Fruit fly (Drosophila melanogaster) ovary, adult (tissue): ENCODE data around the gene bcd.

Source experiments
- CG17801 ChIP-seq: fragments of 200-800 bp; optimal IDR thresholded peaks from 2 replicates; lab custom pipeline; 2019; ENCODE audit warnings: missing biosample characterization, mild to moderate bottlenecking, missing genetic modification characterization, moderate library complexity; ENCODE audit not compliant: partially characterized antibody

Gene bcd

dm6 chr3R:6760755-6761647, 1.7 kb upstream of the bcd start:
- no peak for TF ChIP-seq CG17801 (GFP tag; lab: Kevin White, UChicago)

dm6 chr3R:6755454-6755853, 3.8 kb downstream of the bcd start:
- no peak for TF ChIP-seq CG17801 (GFP tag; lab: Kevin White, UChicago)

- no peak for TF ChIP-seq CG17801 (GFP tag; lab: Kevin White, UChicago)
These were observed 4.9 kb downstream of the bcd start, which contains the start of gene zen for dm6 chr3R:6754104-6754951. zen (minus strand) TSS chr3R:6754194.

- TF ChIP-seq CG17801 (GFP tag; lab: Kevin White, UChicago), result no peak
These were observed 7.7 kb downstream of the bcd start for dm6 chr3R:6751467-6752155.

- TF ChIP-seq CG17801 (GFP tag; lab: Kevin White, UChicago), result no peak
These were observed 11.4 kb downstream of the bcd start, which contains the start of gene CG34297 for dm6 chr3R:6747907-6748306. CG34297 (minus strand) TSS chr3R:6748007.

DNA sequence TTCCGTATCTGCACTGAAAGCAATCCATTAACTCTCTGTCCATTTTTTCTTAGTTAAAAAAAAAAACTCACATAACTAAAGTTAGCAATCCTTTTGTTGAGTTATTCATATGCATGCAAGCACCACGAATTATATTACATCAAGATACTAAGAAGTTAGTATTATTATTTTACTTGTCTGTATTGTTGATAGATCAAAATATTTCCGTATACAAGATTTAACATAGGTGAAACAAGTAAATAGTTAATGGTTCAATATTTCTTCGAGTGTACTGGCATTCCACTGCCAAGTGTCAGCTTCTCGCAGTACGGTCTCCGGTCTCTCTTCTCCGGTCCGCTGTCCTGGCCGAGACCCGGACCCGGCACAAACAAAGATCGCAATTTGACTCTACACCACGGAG, 13.1 kb downstream of the bcd start:
- TF ChIP-seq CG17801 (GFP tag; lab: Kevin White, UChicago), result no peak

DNA sequence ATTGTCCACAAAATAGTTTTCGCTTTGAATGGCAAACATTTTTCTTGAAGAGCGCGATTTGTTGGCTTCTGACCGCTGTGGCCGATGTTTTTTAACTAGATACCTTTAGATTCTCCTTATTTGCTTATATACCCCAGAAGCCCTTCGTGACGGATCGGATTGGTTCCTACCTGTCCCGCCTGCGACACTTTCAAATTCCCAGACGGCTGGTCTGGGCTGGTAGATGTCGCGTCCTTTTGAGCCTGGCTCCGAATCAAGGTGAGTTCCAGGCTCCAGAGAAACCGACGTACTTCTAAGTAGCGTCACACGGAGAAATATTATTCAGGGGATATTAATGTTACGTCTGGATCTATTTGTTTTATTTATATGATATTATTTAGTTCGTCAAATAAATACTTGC, 15.2 kb downstream of the bcd start, which contains the start of gene zen2:
Gene zen2 (minus strand): TSS at position 101 of the 400 bp plus-strand sequence.
- no peak for TF ChIP-seq CG17801 (GFP tag; lab: Kevin White, UChicago)

dm6 chr3R:6741983-6742382, 17.3 kb downstream of the bcd start, which contains the start of gene pb:
pb (minus strand) TSS chr3R:6742063.
- no peak for TF ChIP-seq CG17801 (GFP tag; lab: Kevin White, UChicago)

DNA sequence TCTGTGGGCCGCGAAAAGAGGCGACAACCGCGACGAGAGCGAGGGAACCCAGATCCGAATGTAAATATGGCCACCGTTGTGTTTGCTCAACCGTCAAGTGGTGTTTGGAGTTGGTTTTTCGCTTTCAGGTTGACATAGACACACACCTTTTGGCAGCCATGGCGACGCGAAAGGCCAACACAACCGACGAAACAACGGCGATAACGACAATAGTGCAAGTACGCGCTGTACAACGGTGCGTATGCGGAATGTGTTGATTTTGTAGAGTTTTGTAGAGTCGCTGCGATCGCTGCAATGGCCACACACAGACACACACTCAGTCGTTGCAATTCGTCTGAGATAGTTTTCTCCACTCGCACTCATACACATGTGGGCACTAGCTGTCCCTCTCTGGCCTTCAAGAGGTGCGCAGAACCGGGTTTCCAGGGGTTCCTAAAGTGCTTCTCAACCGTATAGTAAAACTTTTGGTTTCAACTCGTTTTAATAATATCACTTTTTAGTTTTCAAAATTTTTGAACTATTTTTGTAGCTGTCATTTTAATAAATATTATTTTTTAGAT, 17.8 kb downstream of the bcd start:
- TF ChIP-seq CG17801 (GFP tag; lab: Kevin White, UChicago), result no peak

- no peak for TF ChIP-seq CG17801 (GFP tag; lab: Kevin White, UChicago)
These were observed 23.5 kb downstream of the bcd start for dm6 chr3R:6735722-6736121.

- TF ChIP-seq CG17801 (GFP tag; lab: Kevin White, UChicago), result no peak
These were observed 33.1 kb downstream of the bcd start for dm6 chr3R:6726119-6726518.

DNA sequence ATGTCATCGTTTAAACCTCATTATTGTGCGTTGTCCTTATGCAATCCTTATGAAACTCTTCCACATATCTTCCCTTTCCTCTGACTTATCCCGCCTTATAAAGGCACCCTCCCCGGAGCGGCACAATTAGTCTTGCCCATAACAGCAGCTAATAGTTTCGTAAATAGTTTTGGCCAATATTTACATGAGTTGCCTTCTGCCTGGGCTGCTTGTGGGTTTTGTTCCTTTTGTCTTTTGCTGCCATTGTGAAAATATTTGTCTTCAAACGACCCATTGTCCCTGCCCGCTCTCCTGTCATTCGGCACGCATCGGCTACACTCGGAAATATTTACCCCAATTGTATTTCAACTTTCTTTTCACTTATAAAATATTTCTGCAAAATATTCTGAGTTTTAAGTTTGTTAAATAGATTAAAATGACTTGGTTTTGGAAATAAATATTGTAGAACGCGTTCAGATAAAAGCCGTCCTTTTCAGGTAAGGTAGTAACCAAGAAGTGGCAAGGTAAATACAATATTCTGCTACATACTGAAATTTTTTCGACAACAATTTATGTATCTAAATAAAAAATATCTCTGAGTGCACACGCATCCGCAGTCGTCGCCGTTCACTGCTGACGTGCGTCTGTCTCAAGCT, 35.6 kb downstream of the bcd start:
- TF ChIP-seq CG17801 (GFP tag; lab: Kevin White, UChicago), result no peak

DNA sequence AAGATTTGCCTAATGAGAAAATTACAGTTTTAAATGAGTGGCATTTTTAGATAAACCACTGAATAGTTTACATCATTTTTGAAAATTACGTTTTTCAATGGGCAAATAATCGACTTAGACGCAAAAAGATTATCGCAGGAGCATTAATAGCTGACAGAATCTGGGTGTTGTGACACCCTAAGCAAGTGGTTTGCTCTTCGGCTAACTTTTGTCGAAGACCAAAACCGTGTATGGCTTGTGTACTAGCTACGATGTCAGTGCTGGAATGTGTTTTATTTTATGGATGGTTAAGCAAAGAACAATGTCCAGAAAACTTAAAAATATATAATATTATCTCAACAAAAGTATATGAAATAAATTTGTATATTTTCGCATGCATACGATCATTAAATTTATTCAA, 50.4 kb downstream of the bcd start:
- no peak for TF ChIP-seq CG17801 (GFP tag; lab: Kevin White, UChicago)

dm6 chr3R:6706327-6706726, 52.9 kb downstream of the bcd start:
- no peak for TF ChIP-seq CG17801 (GFP tag; lab: Kevin White, UChicago)
